Worm (Caenorhabditis elegans) whole organism, L1 larva: Measurements from ENCODE around the gene adt-1.

Experiments
- C04F5.9 ChIP-seq: sonication (generic microtip); optimal IDR thresholded peaks from 2 replicates; lab custom pipeline; 2016; ENCODE audit warnings: missing genetic modification characterization, missing compliant biosample characterization
- blmp-1 ChIP-seq: fragments of 150-350 bp; optimal IDR thresholded peaks from 2 replicates; lab custom pipeline; 2014; ENCODE audit warnings: missing biosample characterization, missing genetic modification characterization
- ceh-8 ChIP-seq: fragments of 200-800 bp; sonication (Bioruptor generic); optimal IDR thresholded peaks from 2 replicates; lab custom pipeline; 2018; ENCODE audit warnings: mild to moderate bottlenecking, missing genetic modification characterization, moderate library complexity, missing compliant biosample characterization
- ceh-82 ChIP-seq, 3 experiments: fragments of 150-350 bp in 1 of 3; sonication (generic microtip) in 2 of 3; optimal IDR thresholded peaks; 2 replicates each; lab custom pipeline; 2014 to 2017; ENCODE audit warnings: missing biosample characterization in 3 of 3, missing genetic modification characterization in 3 of 3
- ces-1 ChIP-seq: fragments of 150-350 bp; optimal IDR thresholded peaks from 2 replicates; lab custom pipeline; 2014; ENCODE audit warnings: missing biosample characterization, missing genetic modification reagents, missing genetic modification characterization
- dpl-1 ChIP-seq, 3 experiments: fragments of 150-350 bp in 2 of 3; sonication (generic microtip) in 1 of 3; optimal IDR thresholded peaks; 2 replicates each; lab custom pipeline; 2014 to 2017; ENCODE audit warnings: missing biosample characterization in 3 of 3, missing genetic modification characterization in 3 of 3, missing genetic modification reagents in 3 of 3
- dsc-1 ChIP-seq: sonication (generic microtip); optimal IDR thresholded peaks from 2 replicates; lab custom pipeline; 2016; ENCODE audit warnings: mild to moderate bottlenecking, missing genetic modification characterization, missing compliant biosample characterization
- egl-13 ChIP-seq: sonication (generic microtip); optimal IDR thresholded peaks from 2 replicates; lab custom pipeline; 2016; ENCODE audit warnings: missing genotype, missing genetic modification reagents, missing genetic modification characterization, missing compliant biosample characterization
- elt-3 ChIP-seq, 6 experiments: fragments of 150-350 bp in 1 of 6; sonication (generic microtip); optimal IDR thresholded peaks; 2 replicates each; lab custom pipeline; 2017 to 2018; ENCODE audit warnings: missing biosample characterization in 6 of 6, missing genetic modification characterization in 6 of 6, inconsistent platforms in 1 of 6
- ets-5 ChIP-seq: fragments of 200-800 bp; sonication (Bioruptor generic); IDR thresholded peaks from 2 replicates; pipeline ENCODE4 v1.3.6; 2022; ENCODE audit warnings: missing genetic modification characterization, missing compliant biosample characterization
- fkh-8 ChIP-seq: sonication (generic microtip); optimal IDR thresholded peaks from 2 replicates; lab custom pipeline; 2016; ENCODE audit warnings: mild to moderate bottlenecking, missing genetic modification characterization, missing compliant biosample characterization
- fos-1 ChIP-seq: fragments of 150-350 bp; optimal IDR thresholded peaks from 2 replicates; lab custom pipeline; 2014; ENCODE audit warnings: missing biosample characterization, missing genetic modification characterization
- hlh-17 ChIP-seq: fragments of 200-800 bp; sonication (Bioruptor generic); optimal IDR thresholded peaks from 2 replicates; lab custom pipeline; 2018; ENCODE audit warnings: missing genetic modification characterization, mild to moderate bottlenecking, missing compliant biosample characterization, moderate library complexity, borderline replicate concordance
- hlh-4 ChIP-seq: sonication (generic microtip); optimal IDR thresholded peaks from 2 replicates; lab custom pipeline; 2016; ENCODE audit warnings: mild to moderate bottlenecking, missing genetic modification characterization, missing compliant biosample characterization
- jun-1 ChIP-seq: fragments of 150-350 bp; optimal IDR thresholded peaks from 2 replicates; lab custom pipeline; 2014; ENCODE audit warnings: missing biosample characterization, missing genetic modification reagents, missing genetic modification characterization
- lin-13 ChIP-seq: fragments of 150-350 bp; optimal IDR thresholded peaks from 2 replicates; lab custom pipeline; 2014; ENCODE audit warnings: missing biosample characterization, missing genetic modification reagents, missing genetic modification characterization
- lin-14 ChIP-seq: fragments of 200-800 bp; sonication (Bioruptor generic); optimal IDR thresholded peaks from 2 replicates; lab custom pipeline; 2018; ENCODE audit warnings: mild to moderate bottlenecking, missing genetic modification characterization, moderate library complexity, missing compliant biosample characterization
- lin-35 ChIP-seq, 2 experiments: fragments of 150-350 bp; optimal IDR thresholded peaks; 2 replicates each; lab custom pipeline; 2014; ENCODE audit warnings: missing biosample characterization in 2 of 2, missing genetic modification characterization in 2 of 2, missing genetic modification reagents in 2 of 2
- lsy-2 ChIP-seq, 2 experiments: fragments of 150-350 bp; optimal IDR thresholded peaks; 2 replicates each; lab custom pipeline; 2014; ENCODE audit warnings: missing biosample characterization in 2 of 2, missing genetic modification characterization in 2 of 2
- mdl-1 ChIP-seq, 2 experiments: fragments of 150-350 bp; optimal IDR thresholded peaks; 2 replicates each; lab custom pipeline; 2014 to 2017; ENCODE audit warnings: missing biosample characterization in 2 of 2, missing genetic modification characterization in 2 of 2, inconsistent platforms in 1 of 2
- mep-1 ChIP-seq: fragments of 150-350 bp; optimal IDR thresholded peaks from 2 replicates; lab custom pipeline; 2014; ENCODE audit warnings: missing biosample characterization, missing genetic modification characterization
- nhr-19 ChIP-seq: fragments of 200-800 bp; sonication (Bioruptor generic); conservative IDR thresholded peaks from 2 replicates; pipeline ENCODE4 v1.3.6; 2022; ENCODE audit warnings: missing genetic modification characterization, missing compliant biosample characterization
- nhr-20 ChIP-seq: sonication (generic microtip); optimal IDR thresholded peaks from 2 replicates; lab custom pipeline; 2016; ENCODE audit warnings: mild to moderate bottlenecking, missing genetic modification characterization, missing compliant biosample characterization
- nhr-237 ChIP-seq: fragments of 150-350 bp; optimal IDR thresholded peaks from 2 replicates; lab custom pipeline; 2014; ENCODE audit warnings: missing biosample characterization, missing genetic modification characterization
- nhr-47 ChIP-seq: sonication (generic microtip); optimal IDR thresholded peaks from 2 replicates; lab custom pipeline; 2016; ENCODE audit warnings: mild to moderate bottlenecking, missing genetic modification characterization, moderate library complexity, missing compliant biosample characterization
- nhr-71 ChIP-seq: sonication (generic microtip); optimal IDR thresholded peaks from 2 replicates; lab custom pipeline; 2016; ENCODE audit warnings: mild to moderate bottlenecking, missing genetic modification characterization, moderate library complexity, missing compliant biosample characterization
- nhr-85 ChIP-seq: sonication (generic microtip); peaks from one replicate; lab custom pipeline; 2016; ENCODE audit warnings: missing genetic modification characterization, inconsistent platforms, missing compliant biosample characterization
- nhr-90 ChIP-seq: sonication (generic microtip); optimal IDR thresholded peaks from 2 replicates; lab custom pipeline; 2016; ENCODE audit warnings: mild to moderate bottlenecking, missing genetic modification characterization, missing compliant biosample characterization; ENCODE audit not compliant: poor library complexity
- pax-3 ChIP-seq: fragments of 200-800 bp; sonication (Bioruptor generic); optimal IDR thresholded peaks from 2 replicates; lab custom pipeline; 2018; ENCODE audit warnings: mild to moderate bottlenecking, missing genetic modification characterization, moderate library complexity, missing compliant biosample characterization
- pqm-1 ChIP-seq: sonication (generic microtip); optimal IDR thresholded peaks from 3 replicates; lab custom pipeline; 2017; ENCODE audit warnings: missing biosample characterization, missing genetic modification characterization
- skn-1 ChIP-seq: fragments of 150-350 bp; optimal IDR thresholded peaks from 2 replicates; lab custom pipeline; 2014; ENCODE audit warnings: missing biosample characterization, missing genetic modification characterization
- snu-23 ChIP-seq: sonication (generic microtip); optimal IDR thresholded peaks from 2 replicates; lab custom pipeline; 2016; ENCODE audit warnings: missing genetic modification characterization, missing compliant biosample characterization
- sox-4 ChIP-seq: sonication (generic microtip); optimal IDR thresholded peaks from 2 replicates; lab custom pipeline; 2016; ENCODE audit warnings: missing genetic modification characterization, missing compliant biosample characterization
- sptf-1 ChIP-seq: fragments of 150-350 bp; optimal IDR thresholded peaks from 2 replicates; lab custom pipeline; 2014; ENCODE audit warnings: missing biosample characterization, missing genetic modification characterization
- swsn-7 ChIP-seq: sonication (generic microtip); optimal IDR thresholded peaks from 2 replicates; lab custom pipeline; 2016; ENCODE audit warnings: missing genetic modification characterization, missing compliant biosample characterization
- unc-30 ChIP-seq: sonication (generic microtip); optimal IDR thresholded peaks from 2 replicates; lab custom pipeline; 2017; ENCODE audit warnings: missing biosample characterization, missing genetic modification characterization
- vab-15 ChIP-seq: sonication (generic microtip); optimal IDR thresholded peaks from 2 replicates; lab custom pipeline; 2017; ENCODE audit warnings: missing genotype, mild to moderate bottlenecking, missing genetic modification characterization, missing compliant biosample characterization
- zip-4 ChIP-seq: fragments of 200-800 bp; sonication (Bioruptor generic); optimal IDR thresholded peaks from 2 replicates; lab custom pipeline; 2018; ENCODE audit warnings: mild to moderate bottlenecking, missing genetic modification characterization, moderate library complexity, missing compliant biosample characterization
- ztf-4 ChIP-seq: fragments of 150-350 bp; optimal IDR thresholded peaks from 2 replicates; lab custom pipeline; 2014; ENCODE audit warnings: missing biosample characterization, missing genetic modification characterization

Gene adt-1

DNA sequence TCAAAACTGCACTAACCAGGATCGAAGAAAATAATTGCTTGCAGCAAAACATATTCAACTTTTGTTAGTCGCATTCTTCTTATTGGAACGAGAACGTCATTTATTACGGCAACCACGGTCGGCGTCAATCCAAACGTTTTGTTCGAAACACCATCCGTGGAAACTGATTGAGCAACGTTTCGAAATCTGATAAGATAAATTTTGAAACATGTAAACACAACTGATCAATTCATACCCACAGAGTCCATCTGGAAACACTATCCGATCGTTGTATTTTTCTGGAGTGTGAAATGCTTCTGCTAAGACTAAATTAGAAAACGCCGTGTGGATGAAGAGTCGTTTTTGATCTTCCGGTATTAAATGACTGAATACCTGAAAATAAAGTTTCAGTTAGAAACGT lies 12.8 kb upstream of the adt-1 start (continued):
- TF ChIP-seq hlh-17 (GFP tag; lab: Kevin White, UChicago) (no peak), nhr-19 (no peak)

DNA sequence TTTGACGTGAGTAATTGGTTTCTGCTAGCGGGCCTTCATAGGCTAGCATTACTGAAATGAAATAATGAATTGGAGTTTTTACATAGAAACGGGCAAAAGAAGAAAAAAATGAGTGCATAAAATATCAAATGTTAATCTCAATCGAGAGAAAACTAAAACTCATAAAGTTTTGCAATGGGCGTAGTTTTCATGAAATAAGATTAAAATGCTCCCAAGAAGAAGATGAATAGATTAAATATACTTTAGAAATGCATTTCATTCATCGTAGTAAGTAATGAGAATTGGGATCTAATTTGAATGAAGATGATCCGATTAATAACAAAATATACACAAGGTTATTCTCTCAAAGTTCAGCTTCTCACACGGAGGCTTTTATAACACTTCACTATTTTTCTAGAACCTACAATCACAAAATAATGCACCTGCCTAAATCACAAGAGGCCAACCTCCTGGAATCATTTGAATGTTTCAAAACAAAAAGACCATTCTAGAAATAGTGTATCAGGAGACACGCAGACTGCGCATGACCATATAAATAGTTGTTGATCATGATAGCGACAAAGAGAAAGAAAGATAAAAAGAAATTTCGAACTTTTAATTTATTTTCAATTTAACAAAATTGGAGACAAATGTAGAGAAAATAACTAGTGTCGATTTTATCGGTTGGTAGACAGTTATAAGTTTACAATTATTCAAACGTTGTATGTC lies 10.7 kb upstream of the adt-1 start, which contains the start of gene nhr-17:
nhr-17 (minus strand) TSS at position 51 of the 708 bp plus-strand sequence.
- TF ChIP-seq nhr-20 (tag; lab: Kevin White, UChicago): peak; percentile 82
- TF ChIP-seq zip-4 (GFP tag; lab: Kevin White, UChicago): no peak
- no peak for TF ChIP-seq ceh-8 (GFP tag; lab: Kevin White, UChicago)
- peak in 1 of 3 experiments; percentile 2 for TF ChIP-seq ceh-82 (tag; optimal IDR thresholded peaks at IDR 0.05; lab: Kevin White, UChicago)
- TF ChIP-seq lin-13 (GFP tag; lab: Kevin White, UChicago): peak; percentile 31
- peak; percentile 58 for TF ChIP-seq skn-1 (tag; lab: Kevin White, UChicago)
- no peak for TF ChIP-seq pqm-1 (tag; lab: Kevin White, UChicago)
- peak; percentile 44 for TF ChIP-seq nhr-19
- peak in 1 of 2 experiments; percentile 9 for TF ChIP-seq lsy-2 (tag; optimal IDR thresholded peaks at IDR 0.05; lab: Kevin White, UChicago)
- peak; percentile 6 for TF ChIP-seq pax-3 (tag; lab: Kevin White, UChicago)
- TF ChIP-seq ces-1 (GFP tag; lab: Kevin White, UChicago): no peak
- TF ChIP-seq fkh-8 (tag; lab: Kevin White, UChicago): peak; percentile 69
- TF ChIP-seq ztf-4 (tag; lab: Kevin White, UChicago): peak; percentile 12
- TF ChIP-seq nhr-90: peak; percentile 41
- TF ChIP-seq sptf-1: no peak
- TF ChIP-seq C04F5.9 (tag; lab: Kevin White, UChicago): no peak
- no peak for TF ChIP-seq unc-30 (tag; lab: Kevin White, UChicago)
- peak; percentile 27 for TF ChIP-seq nhr-237 (tag; lab: Kevin White, UChicago)
- TF ChIP-seq elt-3 (tag; optimal IDR thresholded peaks at IDR 0.05; lab: Kevin White, UChicago): peak in 2 of 6 experiments; percentile 57 to 80
- TF ChIP-seq sox-4 (tag; lab: Kevin White, UChicago): no peak
- peak; percentile 20 for TF ChIP-seq swsn-7 (tag; lab: Kevin White, UChicago)
- peak; percentile 77 for TF ChIP-seq mep-1 (tag; lab: Kevin White, UChicago)
- no peak for TF ChIP-seq vab-15 (tag; lab: Kevin White, UChicago)
- TF ChIP-seq lin-35 (GFP tag; optimal IDR thresholded peaks at IDR 0.05; lab: Kevin White, UChicago): peak; percentile 8 to 68
- peak; percentile 41 for TF ChIP-seq blmp-1
- TF ChIP-seq lin-14: peak; percentile 67
- no peak for TF ChIP-seq jun-1 (tag; lab: Kevin White, UChicago)
- TF ChIP-seq hlh-4 (tag; lab: Kevin White, UChicago): peak; percentile 78
- TF ChIP-seq nhr-85 (tag; lab: Kevin White, UChicago): peak; percentile 76
- TF ChIP-seq ets-5: no peak
- TF ChIP-seq dsc-1: peak; percentile 82
- TF ChIP-seq snu-23 (GFP tag; lab: Kevin White, UChicago): peak; percentile 79
- TF ChIP-seq fos-1 (tag; lab: Kevin White, UChicago): no peak
- TF ChIP-seq nhr-71 (tag; lab: Kevin White, UChicago): peak; percentile 79
- TF ChIP-seq dpl-1 (GFP tag; optimal IDR thresholded peaks at IDR 0.05; lab: Kevin White, UChicago): peak in 2 of 3 experiments; percentile 22 to 36
- peak in 1 of 2 experiments; percentile 10 for TF ChIP-seq mdl-1 (tag; optimal IDR thresholded peaks at IDR 0.05; lab: Kevin White, UChicago)
- peak; percentile 19 for TF ChIP-seq egl-13
- TF ChIP-seq nhr-47: peak; percentile 29
- TF ChIP-seq, all 84 proteins: peak for 26
